Worm (Caenorhabditis elegans): Measurements from ENCODE around the gene T01D3.1.

T01D3.1 gene

DNA sequence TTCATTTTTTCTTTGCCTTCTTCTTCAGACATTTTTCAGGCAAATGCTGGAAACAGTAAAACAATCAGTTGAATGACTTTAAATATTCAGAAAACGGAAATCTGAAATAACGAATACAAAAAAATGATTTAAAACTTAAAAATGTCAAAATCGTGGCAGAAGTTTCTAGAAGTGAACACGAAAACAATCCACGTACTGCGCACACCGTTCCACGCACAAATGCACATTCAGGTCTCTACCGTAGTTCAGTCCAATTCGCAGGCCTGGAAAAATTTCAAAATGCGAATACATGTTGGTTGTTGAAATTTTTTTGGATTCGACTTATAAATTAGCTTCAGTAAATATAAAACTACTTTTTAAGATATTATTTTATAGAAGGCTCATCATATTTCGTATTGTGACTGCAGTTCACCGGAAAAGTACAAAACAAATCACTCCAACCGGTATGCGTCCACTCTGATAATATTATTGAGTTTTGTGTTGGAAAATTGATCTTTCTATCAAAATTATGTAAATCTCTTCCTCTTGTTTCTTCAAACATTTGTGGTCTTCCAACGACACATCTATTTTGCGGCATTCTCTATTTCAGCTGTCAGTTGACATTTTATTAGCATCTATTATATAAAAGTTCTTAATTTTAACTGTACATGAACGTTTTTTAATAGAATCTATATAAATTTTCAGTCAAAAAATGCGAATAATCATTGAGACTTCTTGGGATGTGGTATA lies 17.6 kb upstream of the T01D3.1 start, which contains the start of the genes mip-2 and F58G11.4:
TSS of gene mip-2 (minus strand) at position 48 of the 729 bp plus-strand sequence.
TSS of gene F58G11.4 (plus strand) at position 679 of the 729 bp plus-strand sequence.
- TF ChIP-seq blmp-1 (tag; optimal IDR thresholded peaks at IDR 0.05; ENCODE audit: insufficient read depth), result no peak
- no peak for TF ChIP-seq sma-9 (GFP tag; optimal IDR thresholded peaks at IDR 0.05)
- TF ChIP-seq sma-9 (tag; optimal IDR thresholded peaks at IDR 0.05), result no peak
- TF ChIP-seq unc-62 (GFP tag; optimal IDR thresholded peaks at IDR 0.05), result no peak
- no peak for TF ChIP-seq elt-3 (tag; optimal IDR thresholded peaks at IDR 0.05)

- TF ChIP-seq egl-27 (tag; optimal IDR thresholded peaks at IDR 0.05), result peak; percentile 43
- TF ChIP-seq nhr-6 (tag; optimal IDR thresholded peaks at IDR 0.05), result no peak
- peak; percentile 57 for TF ChIP-seq sem-4 (tag; optimal IDR thresholded peaks at IDR 0.05)
- TF ChIP-seq ztf-11 (tag; optimal IDR thresholded peaks at IDR 0.05), result no peak
- peak; percentile 27 for TF ChIP-seq ceh-16 (tag; optimal IDR thresholded peaks at IDR 0.05)
- TF ChIP-seq ztf-1 (GFP tag; conservative IDR thresholded peaks at IDR 0.05), result no peak
- no peak for TF ChIP-seq lin-39 (tag; optimal IDR thresholded peaks at IDR 0.05)
- TF ChIP-seq nhr-11 (tag; optimal IDR thresholded peaks at IDR 0.05), result no peak
- TF ChIP-seq unc-55 (GFP tag; optimal IDR thresholded peaks at IDR 0.05), result peak; percentile 97
- TF ChIP-seq nhr-21 (tag; optimal IDR thresholded peaks at IDR 0.05), result peak; percentile 87
- TF ChIP-seq gmeb-1 (tag; optimal IDR thresholded peaks at IDR 0.05), result peak; percentile 93
- peak; percentile 57 for TF ChIP-seq unc-62 (GFP tag; optimal IDR thresholded peaks at IDR 0.05)
- TF ChIP-seq aly-2 (tag; optimal IDR thresholded peaks at IDR 0.05), result no peak
- TF ChIP-seq lin-11 (tag; optimal IDR thresholded peaks at IDR 0.05), result peak; percentile 31
- TF ChIP-seq sma-3 (GFP tag; optimal IDR thresholded peaks at IDR 0.05), result peak; percentile 80
- no peak for TF ChIP-seq alr-1 (tag; optimal IDR thresholded peaks at IDR 0.05)
- peak; percentile 59 for TF ChIP-seq nhr-129 (tag; optimal IDR thresholded peaks at IDR 0.05)
- peak; percentile 68 for TF ChIP-seq R02D3.7 (tag; optimal IDR thresholded peaks at IDR 0.05)
- TF ChIP-seq skn-1 (tag; optimal IDR thresholded peaks at IDR 0.05), result no peak
- TF ChIP-seq crh-2 (tag; optimal IDR thresholded peaks at IDR 0.05), result peak; percentile 88
- TF ChIP-seq nhr-23 (tag; optimal IDR thresholded peaks at IDR 0.05), result no peak
- TF ChIP-seq ama-1 (optimal IDR thresholded peaks at IDR 0.05), result peak; percentile 35
- TF ChIP-seq mab-5 (tag; optimal IDR thresholded peaks at IDR 0.05), result peak; percentile 90
- no peak for TF ChIP-seq mbf-1 (tag; optimal IDR thresholded peaks at IDR 0.05)
- TF ChIP-seq C34F6.9 (tag; optimal IDR thresholded peaks at IDR 0.05), result peak; percentile 97
- no peak for TF ChIP-seq unc-39 (tag; optimal IDR thresholded peaks at IDR 0.05)
- TF ChIP-seq nhr-10 (tag; optimal IDR thresholded peaks at IDR 0.05), result no peak
- peak; percentile 38 for TF ChIP-seq Y55F3AM.14 (GFP tag; optimal IDR thresholded peaks at IDR 0.05)
- peak; percentile 41 for TF ChIP-seq zag-1 (tag; optimal IDR thresholded peaks at IDR 0.05)
- TF ChIP-seq nhr-25 (tag; optimal IDR thresholded peaks at IDR 0.05), result peak; percentile 90
- peak; percentile 64 for TF ChIP-seq nhr-237 (tag; optimal IDR thresholded peaks at IDR 0.05)
- no peak for TF ChIP-seq nhr-77 (tag; optimal IDR thresholded peaks at IDR 0.05)
- peak; percentile 60 for TF ChIP-seq blmp-1 (tag; optimal IDR thresholded peaks at IDR 0.05; ENCODE audit: insufficient read depth)
- no peak for TF ChIP-seq ztf-4 (tag; optimal IDR thresholded peaks at IDR 0.05)
- no peak for TF ChIP-seq peb-1 (tag; optimal IDR thresholded peaks at IDR 0.05)
- TF ChIP-seq lin-13 (GFP tag; optimal IDR thresholded peaks at IDR 0.05), result peak; percentile 87
- peak in 1 of 2 experiments; percentile 54 for TF ChIP-seq mdl-1 (tag; optimal IDR thresholded peaks at IDR 0.05)
- no peak for TF ChIP-seq elt-1 (tag; optimal IDR thresholded peaks at IDR 0.05)
- no peak for TF ChIP-seq elt-3 (tag; optimal IDR thresholded peaks at IDR 0.05)
- TF ChIP-seq ZK546.5 (tag; optimal IDR thresholded peaks at IDR 0.05), result peak; percentile 24
- TF ChIP-seq snpc-4 (tag; optimal IDR thresholded peaks at IDR 0.05), result peak; percentile 78
- no peak for TF ChIP-seq ceh-82 (tag; optimal IDR thresholded peaks at IDR 0.05)
- TF ChIP-seq lsy-2 (tag; optimal IDR thresholded peaks at IDR 0.05), result peak; percentile 87 to 94
- TF ChIP-seq F13H6.1 (tag; optimal IDR thresholded peaks at IDR 0.05), result peak; percentile 86
- TF ChIP-seq sma-9 (GFP tag; optimal IDR thresholded peaks at IDR 0.05), result peak; percentile 94
- TF ChIP-seq sma-9 (tag; optimal IDR thresholded peaks at IDR 0.05), result no peak
- TF ChIP-seq fos-1 (tag; optimal IDR thresholded peaks at IDR 0.05), result peak; percentile 69
- no peak for TF ChIP-seq nhr-12 (tag; optimal IDR thresholded peaks at IDR 0.05)
- TF ChIP-seq dmd-4 (tag; optimal IDR thresholded peaks at IDR 0.05), result peak; percentile 33
Observed at ce11 chrV:13678542-13678941, 11.2 kb upstream of the T01D3.1 start, which contains the start of the genes tag-65 and ccz-1. Gene tag-65 (minus strand): TSS chrV:13678587. Gene ccz-1 (plus strand): TSS chrV:13678875.
